Fruit fly (Drosophila melanogaster) whole organism, embryonic: ENCODE data around the gene qtc.

ENCODE experiments used
- Atf-2 ChIP-seq: fragments of 200-800 bp; sonication (Bioruptor generic); optimal IDR thresholded peaks from 2 replicates; lab custom pipeline; 2016; ENCODE audit warnings: missing biosample characterization, missing genetic modification characterization
- CG10274 ChIP-seq: fragments of 200-800 bp; sonication (Bioruptor generic); optimal IDR thresholded peaks from 3 replicates; lab custom pipeline; 2017; ENCODE audit warnings: missing biosample characterization, mild to moderate bottlenecking, missing genetic modification characterization
- CG11085 ChIP-seq: fragments of 200-800 bp; sonication (Bioruptor generic); IDR thresholded peaks from 2 replicates; pipeline ENCODE4 v1.3.6; 2022; ENCODE audit warnings: missing biosample characterization, missing genetic modification characterization
- CG11695 ChIP-seq: fragments of 200-800 bp; sonication (Bioruptor generic); IDR thresholded peaks from 3 replicates; pipeline ENCODE4 v1.3.6; 2022; ENCODE audit warnings: missing biosample characterization, missing genetic modification characterization
- CG12942 ChIP-seq: fragments of 200-800 bp; sonication (Bioruptor generic); optimal IDR thresholded peaks from 3 replicates; lab custom pipeline; 2016; ENCODE audit warnings: missing biosample characterization, missing genetic modification characterization
- CG14014 ChIP-seq: fragments of 200-800 bp; sonication (Bioruptor generic); IDR thresholded peaks from 2 replicates; pipeline ENCODE4 v1.3.6; 2022; ENCODE audit warnings: missing biosample characterization, missing genetic modification characterization
- CG14667 ChIP-seq: fragments of 200-800 bp; sonication (Bioruptor generic); IDR thresholded peaks from 2 replicates; pipeline ENCODE4 v1.3.6; 2022; ENCODE audit warnings: missing biosample characterization, missing genetic modification characterization
- CG14710 ChIP-seq: fragments of 200-800 bp; sonication (Bioruptor generic); optimal IDR thresholded peaks from 3 replicates; lab custom pipeline; 2019; ENCODE audit warnings: missing biosample characterization, mild to moderate bottlenecking, missing genetic modification characterization, moderate library complexity
- CG16813 ChIP-seq: fragments of 200-800 bp; sonication (Bioruptor generic); IDR thresholded peaks from 3 replicates; pipeline ENCODE4 v1.3.6; 2022; ENCODE audit warnings: missing biosample characterization, missing genetic modification characterization; ENCODE audit not compliant: partially characterized antibody
- CG18476 ChIP-seq: fragments of 200-800 bp; sonication (Bioruptor generic); optimal IDR thresholded peaks from 2 replicates; lab custom pipeline; 2016; ENCODE audit warnings: missing biosample characterization, mild to moderate bottlenecking, missing genetic modification characterization
- CG2678 ChIP-seq: fragments of 200-800 bp; sonication (Bioruptor generic); optimal IDR thresholded peaks from 3 replicates; lab custom pipeline; 2019; ENCODE audit warnings: missing biosample characterization, mild to moderate bottlenecking, missing genetic modification characterization, moderate library complexity
- CG31441 ChIP-seq: fragments of 200-800 bp; sonication (Bioruptor generic); IDR thresholded peaks from 2 replicates; pipeline ENCODE4 v1.3.6; 2022; ENCODE audit warnings: missing biosample characterization, missing genetic modification characterization
- CG33557 ChIP-seq: fragments of 200-800 bp; sonication (Bioruptor generic); optimal IDR thresholded peaks from 2 replicates; lab custom pipeline; 2019; ENCODE audit warnings: missing biosample characterization, mild to moderate bottlenecking, missing genetic modification characterization, moderate library complexity
- CG34376 ChIP-seq: fragments of 200-800 bp; sonication (Bioruptor generic); optimal IDR thresholded peaks from 2 replicates; lab custom pipeline; 2018; ENCODE audit warnings: missing biosample characterization, mild to moderate bottlenecking, missing genetic modification characterization
- CG4404 ChIP-seq: fragments of 200-800 bp; sonication (Bioruptor generic); IDR thresholded peaks from 2 replicates; pipeline ENCODE4 v1.3.6; 2022; ENCODE audit warnings: missing biosample characterization, missing genetic modification characterization
- CG6175 ChIP-seq: fragments of 200-800 bp; sonication (Bioruptor generic); IDR thresholded peaks from 3 replicates; pipeline ENCODE4 v1.3.6; 2022; ENCODE audit warnings: missing biosample characterization, missing genetic modification characterization
- CG6689 ChIP-seq: fragments of 200-800 bp; sonication (Bioruptor generic); IDR thresholded peaks from 2 replicates; pipeline ENCODE4 v1.3.6; 2022; ENCODE audit warnings: missing biosample characterization, missing genetic modification characterization
- CG7357 ChIP-seq: fragments of 200-800 bp; sonication (Bioruptor generic); IDR thresholded peaks from 3 replicates; pipeline ENCODE4 v1.3.6; 2022; ENCODE audit warnings: missing biosample characterization, missing genetic modification characterization
- CG7556 ChIP-seq: fragments of 200-800 bp; sonication (Bioruptor generic); optimal IDR thresholded peaks from 2 replicates; lab custom pipeline; 2017; ENCODE audit warnings: missing biosample characterization, mild to moderate bottlenecking, missing genetic modification characterization
- CG8359 ChIP-seq: fragments of 200-800 bp; sonication (Bioruptor generic); optimal IDR thresholded peaks from 2 replicates; lab custom pipeline; 2017; ENCODE audit warnings: missing biosample characterization, mild to moderate bottlenecking, missing genetic modification characterization, borderline replicate concordance
- CG9437 ChIP-seq: fragments of 200-800 bp; sonication (Bioruptor generic); optimal IDR thresholded peaks from 2 replicates; lab custom pipeline; 2018; ENCODE audit warnings: missing biosample characterization, mild to moderate bottlenecking, missing genetic modification characterization
- Ets65A ChIP-seq: fragments of 200-800 bp; sonication (Bioruptor generic); peaks from one replicate; lab custom pipeline; 2016; ENCODE audit warnings: missing biosample characterization, missing genetic modification characterization
- Gsc ChIP-seq: fragments of 200-800 bp; sonication (Bioruptor generic); IDR thresholded peaks from 2 replicates; pipeline ENCODE4 v1.3.6; 2022; ENCODE audit warnings: missing biosample characterization, missing genetic modification characterization
- HHEX ChIP-seq: fragments of 200-800 bp; sonication (Bioruptor generic); optimal IDR thresholded peaks from 3 replicates; lab custom pipeline; 2017; ENCODE audit warnings: missing biosample characterization, mild to moderate bottlenecking, missing genetic modification characterization, missing genetic modification reagents
- HLH3B ChIP-seq: fragments of 200-800 bp; sonication (Bioruptor generic); IDR thresholded peaks from 2 replicates; pipeline ENCODE4 v1.3.6; 2022; ENCODE audit warnings: missing biosample characterization, missing genetic modification characterization
- Hand ChIP-seq: fragments of 200-800 bp; sonication (Bioruptor generic); optimal IDR thresholded peaks from 2 replicates; lab custom pipeline; 2017; ENCODE audit warnings: mild to moderate bottlenecking, missing biosample characterization, missing genetic modification reagents, missing genetic modification characterization
- Taf1 ChIP-seq: fragments of 200-800 bp; sonication (Bioruptor generic); IDR thresholded peaks from 2 replicates; pipeline ENCODE4 v1.3.6; 2022; ENCODE audit warnings: missing biosample characterization, missing genetic modification characterization
- Usf ChIP-seq: fragments of 200-800 bp; sonication (Bioruptor generic); optimal IDR thresholded peaks from 2 replicates; lab custom pipeline; 2017; ENCODE audit warnings: missing genotype, missing biosample characterization, missing genetic modification characterization
- Xrp1 ChIP-seq: fragments of 200-800 bp; sonication (Bioruptor generic); IDR thresholded peaks from 2 replicates; pipeline ENCODE4 v1.3.6; 2022; ENCODE audit warnings: missing biosample characterization, missing genetic modification characterization
- bowl ChIP-seq: fragments of 200-800 bp; sonication (Bioruptor generic); IDR thresholded peaks from 2 replicates; pipeline ENCODE4 v1.3.6; 2022; ENCODE audit warnings: missing biosample characterization, missing genetic modification characterization
- br ChIP-seq: fragments of >200 bp; optimal IDR thresholded peaks from 2 replicates; lab custom pipeline; 2017
- cad ChIP-seq: fragments of >200 bp; optimal IDR thresholded peaks from 2 replicates; lab custom pipeline; 2017; ENCODE audit warnings: missing biosample characterization, missing genetic modification characterization
- cato ChIP-seq: fragments of 200-800 bp; sonication (Bioruptor generic); optimal IDR thresholded peaks from 2 replicates; lab custom pipeline; 2016; ENCODE audit warnings: missing biosample characterization, missing genetic modification characterization, borderline replicate concordance
- ems ChIP-seq: fragments of 200-800 bp; sonication (Bioruptor generic); optimal IDR thresholded peaks from 3 replicates; lab custom pipeline; 2016; ENCODE audit warnings: missing biosample characterization, missing genetic modification characterization
- fd96Cb ChIP-seq: fragments of 200-800 bp; sonication (Bioruptor generic); optimal IDR thresholded peaks from 2 replicates; lab custom pipeline; 2018; ENCODE audit warnings: missing biosample characterization, mild to moderate bottlenecking, missing genetic modification characterization, moderate library complexity
- gro ChIP-seq: fragments of 200-800 bp; sonication (Bioruptor generic); optimal IDR thresholded peaks from 2 replicates; lab custom pipeline; 2016; ENCODE audit warnings: missing biosample characterization, missing genetic modification characterization
- gsb ChIP-seq: fragments of 200-800 bp; sonication (Bioruptor generic); IDR thresholded peaks from 2 replicates; pipeline ENCODE4 v1.3.6; 2022; ENCODE audit warnings: missing biosample characterization, missing genetic modification characterization
- hkb ChIP-seq, 2 experiments: fragments of 200-800 bp in 1 of 2; fragments of >200 bp in 1 of 2; sonication (Bioruptor generic) in 1 of 2; IDR thresholded peaks in 1 of 2; optimal IDR thresholded peaks in 1 of 2; 2 replicates each; pipeline versions ENCODE4 v1.3.6 to Lab custom; 2017 to 2022; ENCODE audit warnings: missing biosample characterization in 1 of 2, missing genetic modification characterization in 1 of 2
- ind ChIP-seq: fragments of 200-800 bp; sonication (Bioruptor generic); optimal IDR thresholded peaks from 3 replicates; lab custom pipeline; 2016; ENCODE audit warnings: missing biosample characterization, missing genetic modification characterization
- kay ChIP-seq: fragments of 200-800 bp; sonication (Bioruptor generic); optimal IDR thresholded peaks from 2 replicates; lab custom pipeline; 2016; ENCODE audit warnings: missing biosample characterization, missing genetic modification characterization
- maf-S ChIP-seq: fragments of 200-800 bp; sonication (Bioruptor generic); optimal IDR thresholded peaks from 2 replicates; lab custom pipeline; 2016; ENCODE audit warnings: missing biosample characterization, missing genetic modification characterization
- nmo ChIP-seq: fragments of 200-800 bp; sonication (Bioruptor generic); optimal IDR thresholded peaks from 2 replicates; lab custom pipeline; 2018; ENCODE audit warnings: missing biosample characterization, mild to moderate bottlenecking, missing genetic modification characterization, moderate library complexity
- p53 ChIP-seq: fragments of 200-800 bp; sonication (Bioruptor generic); optimal IDR thresholded peaks from 2 replicates; lab custom pipeline; 2016; ENCODE audit warnings: missing biosample characterization, missing genetic modification characterization
- pita ChIP-seq: fragments of 200-800 bp; sonication (Bioruptor generic); optimal IDR thresholded peaks from 2 replicates; lab custom pipeline; 2017; ENCODE audit warnings: missing biosample characterization, mild to moderate bottlenecking, missing genetic modification characterization
- shn ChIP-seq: fragments of 200-800 bp; sonication (Bioruptor generic); optimal IDR thresholded peaks from 3 replicates; lab custom pipeline; 2016; ENCODE audit warnings: missing biosample characterization, missing genetic modification characterization
- sim ChIP-seq: fragments of 200-800 bp; sonication (Bioruptor generic); IDR thresholded peaks from 2 replicates; pipeline ENCODE4 v1.3.6; 2022; ENCODE audit warnings: missing biosample characterization, missing genetic modification characterization
- sna ChIP-seq: fragments of 200-800 bp; sonication (Bioruptor generic); IDR thresholded peaks from 2 replicates; pipeline ENCODE4 v1.3.6; 2022; ENCODE audit warnings: missing biosample characterization, missing genetic modification characterization; ENCODE audit not compliant: partially characterized antibody
- tin ChIP-seq: fragments of 200-800 bp; sonication (Bioruptor generic); optimal IDR thresholded peaks from 3 replicates; lab custom pipeline; 2016; ENCODE audit warnings: missing biosample characterization, missing genetic modification characterization
- tll ChIP-seq, 2 experiments: fragments of 200-800 bp in 1 of 2; fragments of >200 bp in 1 of 2; sonication (Bioruptor generic) in 1 of 2; optimal IDR thresholded peaks; 2 replicates each; lab custom pipeline; 2017 to 2019; ENCODE audit warnings: missing biosample characterization in 2 of 2, missing genetic modification characterization in 2 of 2, mild to moderate bottlenecking in 1 of 2, moderate library complexity in 1 of 2
- unc-4 ChIP-seq: fragments of 200-800 bp; sonication (Bioruptor generic); IDR thresholded peaks from 2 replicates; pipeline ENCODE4 v1.3.6; 2022; ENCODE audit warnings: missing biosample characterization, missing genetic modification characterization; ENCODE audit not compliant: partially characterized antibody

Gene qtc

dm6 chr2L:5059645-5060254 lies 865 bp upstream of the qtc start, which contains the start of gene Rpn11 (continued):
- no peak for TF ChIP-seq gro (GFP tag; lab: Kevin White, UChicago)
- TF ChIP-seq shn (GFP tag; lab: Kevin White, UChicago), result peak; percentile 7
- peak; percentile 13 for TF ChIP-seq ems (GFP tag; lab: Kevin White, UChicago)
- no peak for TF ChIP-seq CG10274 (GFP tag; lab: Kevin White, UChicago)
- no peak for TF ChIP-seq pita (GFP tag; lab: Kevin White, UChicago)
- TF ChIP-seq CG12942, result peak; percentile 25
- TF ChIP-seq CG4404 (GFP tag; lab: Robert Waterston, UW), result peak; percentile 47; the same call in 1 of the 2 replicates
- TF ChIP-seq CG8359 (GFP tag; lab: Kevin White, UChicago), result peak; percentile 8
- TF ChIP-seq CG11085 (GFP tag; lab: Robert Waterston, UW), result no peak
- peak; percentile 58 for TF ChIP-seq CG33557
- TF ChIP-seq ind (GFP tag; lab: Kevin White, UChicago), result peak; percentile 54
- TF ChIP-seq CG18476, result peak; percentile 37
- TF ChIP-seq tll (GFP tag; optimal IDR thresholded peaks at IDR 0.05; lab: Kevin White, UChicago), result no peak
- no peak for TF ChIP-seq p53 (GFP tag; lab: Kevin White, UChicago)
- TF ChIP-seq CG14710, result peak; percentile 87
- TF ChIP-seq HLH3B, result peak; percentile 31; the same call in 1 of the 2 replicates
- peak; percentile 59 for TF ChIP-seq Ets65A (GFP tag; lab: Kevin White, UChicago)
- no peak for TF ChIP-seq gsb (GFP tag; lab: Robert Waterston, UW)
- peak; percentile 38; the same call in 1 of the 2 replicates for TF ChIP-seq unc-4 (GFP tag; lab: Robert Waterston, UW)
- TF ChIP-seq bowl (GFP tag; lab: Robert Waterston, UW), result no peak
- peak; percentile 56 for TF ChIP-seq tin (GFP tag; lab: Kevin White, UChicago)
- peak; percentile 46; the same call in 1 of the 3 replicates for TF ChIP-seq CG16813 (GFP tag; lab: Robert Waterston, UW)
- TF ChIP-seq Xrp1, result peak; percentile 38; the same call in 1 of the 2 replicates
- no peak for TF ChIP-seq CG11695 (GFP tag; lab: Robert Waterston, UW)
- no peak for TF ChIP-seq CG14014 (GFP tag; lab: Robert Waterston, UW)
- peak; percentile 42 for TF ChIP-seq HHEX (GFP tag; lab: Kevin White, UChicago)
- TF ChIP-seq sim, result no peak
- TF ChIP-seq Taf1, result no peak
- peak; percentile 50 for TF ChIP-seq kay (GFP tag; lab: Kevin White, UChicago)
- TF ChIP-seq cad, result no peak
- peak; percentile 75 for TF ChIP-seq CG2678
- TF ChIP-seq CG7357 (GFP tag; lab: Robert Waterston, UW), result 0 out of 3 replicates have a peak, but pooled peaks have one; percentile 25
- peak; percentile 31 for TF ChIP-seq Atf-2 (GFP tag; lab: Kevin White, UChicago)
- peak; percentile 80 for TF ChIP-seq nmo
- no peak for TF ChIP-seq Gsc
- peak; percentile 45 for TF ChIP-seq fd96Cb (tag; lab: Kevin White, UChicago)
- peak; percentile 46 for TF ChIP-seq cato
- TF ChIP-seq CG34376 (GFP tag; lab: Kevin White, UChicago), result peak; percentile 55
- no peak for TF ChIP-seq CG14667 (GFP tag; lab: Robert Waterston, UW)
- TF ChIP-seq hkb (optimal IDR thresholded peaks at IDR 0.05; lab: Kevin White, UChicago), result no peak
- TF ChIP-seq hkb (GFP tag; IDR thresholded peaks at IDR 0.05; lab: Robert Waterston, UW), result no peak
- peak; percentile 73 for TF ChIP-seq CG31441 (GFP tag; lab: Robert Waterston, UW)
- TF ChIP-seq maf-S, result peak; percentile 25
- no peak for TF ChIP-seq br (lab: Kevin White, UChicago)
- no peak for TF ChIP-seq CG6175 (GFP tag; lab: Robert Waterston, UW)
- TF ChIP-seq sna (GFP tag; lab: Robert Waterston, UW), result no peak
- TF ChIP-seq CG7556 (GFP tag; lab: Kevin White, UChicago), result peak; percentile 72
- TF ChIP-seq Usf, result peak; percentile 7
- peak; percentile 55 for TF ChIP-seq CG9437 (GFP tag; lab: Kevin White, UChicago)
- peak; percentile 33 for TF ChIP-seq Hand (GFP tag; lab: Kevin White, UChicago)
- peak; percentile 35 for TF ChIP-seq CG6689 (GFP tag; lab: Robert Waterston, UW)
